Fruit fly (Drosophila melanogaster) whole organism, larva: ENCODE measurements around the gene Cbp20.

Experiments used
- noc ChIP-seq: fragments of 200-800 bp; sonication (Bioruptor generic); optimal IDR thresholded peaks from 3 replicates; lab custom pipeline; 2019; ENCODE audit warnings: missing biosample characterization, mild to moderate bottlenecking, missing genetic modification characterization, moderate library complexity

Cbp20 gene

DNA sequence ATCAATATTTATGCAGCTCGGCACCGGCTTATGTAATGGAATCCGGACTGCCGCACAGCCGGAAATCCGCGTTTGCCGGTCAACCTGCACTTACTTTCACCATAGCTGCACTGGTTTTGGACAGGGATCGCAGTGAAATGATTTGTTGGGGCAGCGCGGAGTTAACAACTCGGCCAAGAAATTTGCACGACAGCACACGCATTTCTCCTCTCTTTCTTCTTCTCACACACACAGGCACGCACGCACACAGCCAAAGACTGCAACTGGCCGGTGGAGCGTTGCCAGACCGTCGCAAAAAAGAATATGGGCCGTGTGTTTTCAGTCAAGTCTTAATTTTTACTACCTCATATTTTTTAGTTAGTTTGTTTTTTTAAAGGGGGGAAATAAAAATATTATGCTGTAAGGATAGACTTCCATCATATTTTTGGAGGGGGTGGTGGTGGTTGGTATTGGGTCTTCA lies 1.8 kb downstream of the Cbp20 start:
- peak; percentile 30 for TF ChIP-seq noc (tag; lab: Kevin White, UChicago)

DNA sequence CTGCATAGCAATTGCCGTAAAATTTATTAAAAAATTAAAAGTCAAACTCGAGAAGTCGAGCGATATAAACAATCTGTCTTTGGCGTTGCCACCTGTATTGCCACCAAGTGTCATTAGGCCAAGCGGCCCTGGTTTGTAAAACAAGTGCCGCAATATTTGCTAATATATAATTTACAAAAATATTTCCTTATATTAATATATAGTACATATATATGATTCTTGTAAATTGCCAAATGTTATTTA lies 2.6 kb downstream of the Cbp20 start, which contains the start of the genes CG7215 and Prx5:
CG7215 (minus strand) TSS at position 101 of the 243 bp plus-strand sequence.
Prx5 (minus strand) TSS at position 101 of the 243 bp plus-strand sequence.
- TF ChIP-seq noc (tag; lab: Kevin White, UChicago): no peak

DNA sequence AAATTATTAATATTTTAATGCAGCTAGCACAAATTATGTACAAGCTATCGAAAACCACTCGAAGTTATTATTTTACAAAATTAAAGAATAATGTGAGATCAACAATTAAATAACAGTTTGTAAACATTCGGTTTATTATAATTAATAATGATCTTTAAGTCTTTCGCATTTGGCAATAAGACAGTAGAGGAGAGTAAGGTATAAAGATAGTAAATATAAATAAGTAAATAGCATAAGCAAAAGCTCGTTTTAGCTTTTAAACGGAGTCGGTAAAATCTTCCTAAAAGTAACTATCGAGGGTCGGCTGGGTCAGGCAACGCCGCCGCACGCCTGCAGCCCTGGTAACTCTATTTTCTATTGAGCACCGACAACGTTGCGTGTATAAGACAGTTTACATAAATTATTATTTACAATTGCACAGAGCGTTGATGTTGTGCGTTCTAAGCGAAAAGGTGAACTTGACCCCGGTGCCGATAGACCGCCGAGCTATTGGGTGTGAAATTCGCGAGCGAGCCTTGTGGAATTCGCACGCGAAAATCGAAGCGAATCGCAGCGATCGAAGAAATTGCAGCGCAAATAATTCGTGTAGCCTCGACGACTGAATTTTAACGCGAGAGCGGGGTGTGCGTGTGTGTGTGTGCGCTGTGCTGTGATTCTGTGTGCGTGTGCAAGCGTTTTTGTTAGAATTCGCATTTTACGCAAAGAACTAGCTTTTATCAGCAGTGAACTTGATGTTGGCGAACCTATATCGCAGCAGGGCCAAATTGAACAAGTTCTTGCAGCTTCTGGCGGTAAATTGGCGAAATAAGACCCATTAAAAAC lies 3.2 kb downstream of the Cbp20 start, which contains the start of gene wrd:
wrd (plus strand) TSS at position 342 of the 822 bp plus-strand sequence.
- TF ChIP-seq noc (tag; lab: Kevin White, UChicago): no peak

DNA sequence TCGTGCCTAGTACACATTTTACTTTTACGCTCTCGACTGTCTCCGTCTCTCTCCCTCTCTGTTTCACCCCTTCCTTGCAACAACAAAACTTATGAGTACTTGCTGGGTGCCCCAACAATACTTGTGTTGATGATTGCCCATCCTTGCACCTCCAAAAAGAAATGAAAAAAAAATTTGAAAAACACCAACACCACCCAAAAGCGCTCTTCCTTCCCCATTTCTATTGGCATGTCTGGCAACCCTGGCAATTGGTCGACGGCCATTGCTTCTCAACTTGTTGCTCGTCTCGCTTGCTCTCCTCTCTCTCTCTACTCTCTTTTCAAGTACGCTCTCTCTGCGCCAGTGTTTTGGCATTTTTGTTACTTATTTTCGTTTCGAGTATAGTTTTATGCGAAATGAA lies 3.9 kb downstream of the Cbp20 start:
- TF ChIP-seq noc (tag; lab: Kevin White, UChicago): peak; percentile 53

DNA sequence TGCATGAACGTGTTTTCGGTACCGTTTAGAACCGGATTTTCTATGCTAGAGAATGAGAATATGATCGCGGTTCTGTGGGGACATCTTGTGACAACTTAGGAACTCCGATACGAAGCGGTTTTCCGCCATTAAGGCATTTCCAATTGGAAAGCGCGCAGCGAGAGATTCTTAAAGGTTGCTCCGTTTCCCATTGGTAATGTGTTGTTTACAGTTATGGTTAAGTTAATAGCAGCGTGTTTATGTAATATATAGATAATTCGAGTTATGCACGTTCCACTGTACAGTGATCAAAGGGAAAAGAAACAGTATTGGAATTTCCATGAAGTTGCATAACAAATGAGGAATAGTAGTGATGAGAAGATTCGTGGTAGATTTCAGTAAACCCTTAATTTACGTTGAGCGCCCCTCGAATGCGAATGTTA lies 4.5 kb downstream of the Cbp20 start:
- no peak for TF ChIP-seq noc (tag; lab: Kevin White, UChicago)

DNA sequence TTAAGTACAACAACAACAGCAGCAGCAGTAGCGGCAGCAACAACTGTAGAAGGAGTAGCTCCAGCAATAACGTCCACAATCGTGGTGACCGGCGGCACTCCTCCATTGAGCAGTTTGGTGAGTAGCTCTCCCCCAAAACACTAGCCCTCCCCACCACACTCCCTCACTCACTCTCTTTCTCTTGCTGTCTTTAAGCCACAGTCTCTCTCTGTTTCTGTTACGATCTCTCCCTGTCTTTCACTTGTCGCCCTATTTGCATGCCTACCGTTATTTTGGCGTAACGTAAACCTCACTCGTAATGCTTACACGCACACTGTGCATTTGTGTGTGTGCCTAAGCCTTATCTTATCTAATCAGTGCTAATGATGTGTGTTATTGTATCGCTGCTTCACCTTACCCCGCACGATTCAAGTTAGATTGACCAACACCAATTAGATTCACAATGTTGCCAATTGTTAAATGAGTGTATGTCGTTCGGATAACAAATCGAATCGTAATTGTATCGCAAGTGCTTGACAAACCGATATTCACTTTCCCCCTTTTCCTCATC lies 5.6 kb downstream of the Cbp20 start:
- TF ChIP-seq noc (tag; lab: Kevin White, UChicago): no peak

DNA sequence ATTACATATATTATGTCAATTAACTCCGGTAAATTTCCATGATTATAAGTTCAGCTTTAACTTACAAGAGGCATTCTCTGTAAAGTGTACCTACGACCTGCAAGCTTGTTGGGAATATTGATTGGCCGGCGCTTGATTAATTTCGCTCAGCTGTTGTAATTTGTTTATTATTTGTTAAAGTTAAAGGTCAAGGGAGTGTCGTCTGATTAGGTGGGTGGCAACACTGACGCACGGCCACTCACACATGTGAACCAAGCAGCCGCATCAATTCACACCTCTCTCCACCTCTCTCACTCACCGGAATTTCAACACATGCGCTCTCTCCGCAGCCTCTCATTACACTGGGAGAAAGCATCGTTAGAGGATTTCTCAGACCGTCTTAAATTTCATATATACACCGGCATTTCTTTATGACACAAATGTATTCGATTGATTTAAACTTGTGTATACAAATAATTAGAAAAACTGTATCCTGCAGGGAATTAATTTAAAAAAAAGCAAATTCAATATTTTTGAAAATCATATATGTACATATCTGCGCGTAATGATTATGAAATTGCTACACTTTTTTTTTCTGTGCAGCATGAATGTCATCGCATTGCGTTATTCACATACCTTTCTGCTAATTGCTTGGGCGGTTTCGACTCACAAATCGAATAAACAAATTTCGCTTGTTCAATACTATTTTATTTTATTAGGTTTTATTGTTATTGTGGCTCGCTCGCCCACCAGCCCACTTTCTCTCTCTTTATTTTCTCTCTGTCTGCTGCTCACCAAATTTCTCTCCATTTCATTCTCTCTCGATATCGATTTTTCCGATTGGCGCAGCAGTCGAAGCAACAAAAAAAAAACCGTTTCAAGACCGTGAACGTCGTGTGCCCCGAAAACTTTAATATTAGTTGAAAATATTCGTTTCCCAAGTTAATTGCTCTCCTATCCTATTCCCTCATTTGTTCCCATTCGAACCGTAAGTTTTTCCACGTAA lies 7.8 kb downstream of the Cbp20 start:
- TF ChIP-seq noc (tag; lab: Kevin White, UChicago): peak; percentile 89

DNA sequence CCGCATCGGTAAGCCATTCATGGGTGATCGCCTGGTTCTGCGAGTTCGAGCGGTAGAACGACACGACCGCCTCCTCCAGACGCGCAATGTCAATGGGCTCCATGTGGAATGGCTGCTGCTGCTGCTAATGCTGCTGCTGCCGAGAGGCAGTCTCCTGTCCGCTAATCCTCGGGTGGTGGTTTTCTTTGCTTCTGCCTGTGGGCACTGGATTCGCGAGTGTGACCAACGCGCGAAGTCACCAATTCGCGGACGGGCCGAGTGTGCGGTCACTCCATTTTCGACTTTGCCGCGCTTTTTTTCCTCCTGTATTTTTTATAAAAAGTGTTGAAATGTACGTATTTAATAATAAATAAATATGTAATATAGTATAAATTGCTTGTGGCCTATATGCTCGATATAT lies 18.8 kb downstream of the Cbp20 start, which contains the start of gene cdm:
cdm (minus strand) TSS at position 236 of the 400 bp plus-strand sequence.
- TF ChIP-seq noc (tag; lab: Kevin White, UChicago): no peak

DNA sequence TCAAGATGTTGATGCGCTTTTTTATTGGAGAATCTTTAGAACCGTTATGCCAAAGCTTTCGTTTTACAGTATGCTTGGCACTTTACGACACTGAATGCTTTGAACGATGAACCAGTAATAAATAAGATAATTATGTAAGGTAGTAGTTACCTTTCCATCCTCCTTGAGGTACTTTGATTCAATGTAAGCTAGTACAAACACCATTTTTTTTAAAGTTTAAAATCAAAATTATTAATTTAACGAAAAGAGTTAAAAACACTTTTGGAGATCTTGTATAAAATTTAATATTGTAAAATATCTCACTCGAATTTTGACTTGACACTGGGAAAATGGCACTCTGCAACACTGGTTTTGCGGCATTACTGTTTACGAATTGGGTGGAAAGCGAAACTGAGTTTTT lies 20.9 kb downstream of the Cbp20 start, which contains the start of the genes Arp5 and CG7208:
Arp5 (plus strand) TSS at position 114 of the 400 bp plus-strand sequence.
CG7208 (minus strand) TSS at position 331 of the 400 bp plus-strand sequence.
- TF ChIP-seq noc (tag; lab: Kevin White, UChicago): peak; percentile 81

DNA sequence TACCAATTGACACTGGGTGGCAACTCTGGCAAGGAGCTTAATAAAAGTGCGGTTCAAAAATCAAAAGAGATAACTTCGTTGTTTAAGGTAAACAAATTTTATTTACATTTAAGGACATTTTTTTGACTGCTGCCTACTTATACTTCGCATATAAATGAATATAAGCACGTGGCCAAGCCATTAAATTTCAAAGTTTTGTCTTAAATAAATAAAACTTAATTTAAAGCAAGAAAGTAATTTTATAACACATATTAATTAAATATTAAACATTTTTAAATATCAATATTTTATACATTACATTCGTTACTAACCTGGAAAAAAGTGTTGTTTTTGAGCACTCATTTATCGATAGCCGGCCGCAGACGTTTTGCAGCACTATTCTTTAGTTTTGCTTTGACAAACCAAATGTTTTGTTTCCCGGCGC lies 24.3 kb downstream of the Cbp20 start, which contains the start of the genes CG12321 and MED17:
CG12321 (minus strand) TSS at position 6 of the 424 bp plus-strand sequence.
MED17 (plus strand) TSS at position 371 of the 424 bp plus-strand sequence.
- TF ChIP-seq noc (tag; lab: Kevin White, UChicago): peak; percentile 87

DNA sequence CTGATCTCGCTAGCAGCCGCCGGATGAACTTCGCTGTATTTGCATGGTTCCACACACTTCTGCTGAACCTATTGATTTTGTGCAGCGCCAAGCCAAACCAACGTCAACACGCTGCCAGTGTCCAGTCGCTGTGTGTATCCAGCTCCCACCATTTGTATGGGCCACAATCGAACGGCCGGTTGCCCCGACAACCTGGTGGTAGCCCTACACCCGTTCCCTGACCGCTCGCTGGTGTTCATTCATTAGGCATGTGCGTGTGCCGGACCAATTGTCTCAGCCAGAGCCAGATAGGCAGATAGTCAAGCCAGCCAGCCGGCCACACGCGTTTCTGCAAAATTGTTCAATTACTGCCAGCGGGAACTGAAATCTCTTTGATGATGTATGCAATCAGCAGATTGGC lies 27.4 kb downstream of the Cbp20 start, which contains the start of gene CG14313:
CG14313 (minus strand) TSS at position 101 of the 400 bp plus-strand sequence.
- TF ChIP-seq noc (tag; lab: Kevin White, UChicago): no peak

DNA sequence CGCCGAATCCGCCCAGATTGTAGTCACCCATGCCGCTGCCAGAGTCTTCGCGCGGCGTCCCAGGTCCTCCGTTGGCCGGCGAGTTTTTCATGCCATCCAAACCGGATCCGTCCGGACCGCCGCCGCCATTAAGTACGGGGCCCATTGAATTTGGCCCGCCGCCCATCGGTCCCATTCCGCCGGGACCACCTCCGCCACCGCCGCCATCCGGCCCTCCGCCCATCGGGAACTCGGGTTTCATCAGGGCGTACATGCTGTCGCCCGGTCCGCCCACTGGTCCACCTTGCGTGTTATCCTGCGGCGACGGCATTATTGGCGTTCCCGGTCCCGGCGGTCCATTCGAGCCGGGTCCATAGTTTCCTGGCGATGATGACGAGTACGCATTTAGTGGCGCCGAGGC lies 30.8 kb downstream of the Cbp20 start:
- TF ChIP-seq noc (tag; lab: Kevin White, UChicago): no peak

DNA sequence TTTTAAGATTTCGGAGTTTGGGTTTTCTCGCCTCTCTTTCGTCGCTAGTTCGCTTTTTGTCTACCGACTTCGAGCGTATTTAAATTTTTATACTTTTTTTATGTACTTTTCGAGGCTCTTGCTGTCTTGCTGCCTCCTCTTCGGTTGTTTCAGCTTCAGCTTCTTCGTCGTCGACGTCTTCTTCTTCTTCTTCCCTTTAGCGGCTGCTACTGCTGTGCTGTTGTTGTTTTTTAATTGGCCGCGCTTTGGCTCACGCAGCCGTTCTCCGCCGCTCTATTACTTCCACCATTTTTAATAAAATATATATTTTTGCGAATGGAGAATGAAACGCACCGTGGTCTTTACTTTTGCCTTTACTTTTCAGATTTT lies 32.1 kb downstream of the Cbp20 start:
- no peak for TF ChIP-seq noc (tag; lab: Kevin White, UChicago)

DNA sequence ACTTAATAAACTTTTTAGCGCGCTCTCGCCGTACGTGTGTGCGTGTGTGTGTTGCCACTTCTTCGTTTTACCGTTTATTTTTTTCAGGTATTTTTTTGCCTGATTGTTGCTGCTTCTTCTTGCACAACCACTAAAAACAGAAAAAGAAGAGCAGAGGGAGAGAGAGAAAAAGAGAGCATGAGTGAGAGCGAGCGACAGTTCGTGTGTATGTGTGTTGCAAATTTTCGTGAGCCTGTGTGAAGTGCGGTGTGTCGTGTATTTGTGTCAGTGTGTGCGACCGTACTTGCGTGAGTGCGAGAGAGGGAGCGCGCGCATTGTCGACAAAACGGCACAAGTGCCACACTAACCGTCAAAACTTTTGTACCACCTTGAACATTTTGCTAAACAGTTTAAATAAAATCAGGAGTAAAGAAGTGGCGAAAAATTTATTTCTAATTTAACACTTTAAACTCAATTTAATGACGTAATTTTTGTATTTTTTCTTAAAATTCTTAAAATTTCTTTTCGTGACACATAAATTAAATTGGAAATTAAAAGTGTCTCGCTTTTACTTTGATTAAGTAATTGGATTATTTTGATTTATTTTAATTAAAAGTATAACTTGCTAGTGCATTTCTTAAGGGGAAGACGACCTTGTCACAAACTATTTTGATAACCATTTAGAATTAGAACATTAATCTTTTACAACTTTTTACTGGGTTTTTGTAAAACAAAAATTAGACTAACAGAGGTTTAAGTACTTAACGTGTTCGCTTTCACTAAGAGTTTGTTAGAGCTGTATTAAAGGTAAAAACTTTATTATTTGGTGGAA lies 32.7 kb downstream of the Cbp20 start:
- TF ChIP-seq noc (tag; lab: Kevin White, UChicago): peak; percentile 51
